Worm (Caenorhabditis elegans) whole organism, L4/young adult: Measurements from ENCODE around the gene C40A11.7.

Experiments
- W03F9.2 ChIP-seq: fragments of 150-350 bp; optimal IDR thresholded peaks from 2 replicates; lab custom pipeline; 2014; ENCODE audit warnings: missing biosample characterization, missing genetic modification characterization
- dao-5 ChIP-seq: sonication (generic microtip); optimal IDR thresholded peaks from 2 replicates; lab custom pipeline; 2016; ENCODE audit warnings: missing genotype, missing genetic modification characterization, moderate library complexity, missing compliant biosample characterization
- him-1 ChIP-seq: sonication (generic microtip); optimal IDR thresholded peaks from 2 replicates; lab custom pipeline; 2016; ENCODE audit warnings: missing genotype, missing genetic modification reagents, missing genetic modification characterization, missing compliant biosample characterization

ce11 chrII:2146900-2147375 is 3.4 kb downstream of the C40A11.7 start, which contains the start of gene C40A11.2:
- no peak for TF ChIP-seq him-1 (tag; lab: Kevin White, UChicago)
- TF ChIP-seq dao-5: no peak
- TF ChIP-seq W03F9.2 (tag; lab: Kevin White, UChicago): no peak
